Fruit fly (Drosophila melanogaster) whole organism, adult: ENCODE results near the gene CG33552.

Source experiments
- CG11617 ChIP-seq: fragments of 200-800 bp; sonication (Bioruptor generic); optimal IDR thresholded peaks from 2 replicates; lab custom pipeline; 2017; ENCODE audit warnings: mild to moderate bottlenecking, missing biosample characterization, missing genetic modification reagents, missing genetic modification characterization
- CG12768 ChIP-seq: fragments of 200-800 bp; sonication (Bioruptor generic); optimal IDR thresholded peaks from 2 replicates; lab custom pipeline; 2017; ENCODE audit warnings: missing biosample characterization, missing genetic modification characterization, mild to moderate bottlenecking, moderate library complexity, missing genetic modification reagents
- CG14711 ChIP-seq: fragments of 200-800 bp; sonication (Bioruptor generic); optimal IDR thresholded peaks from 2 replicates; lab custom pipeline; 2018; ENCODE audit warnings: missing biosample characterization, mild to moderate bottlenecking, missing genetic modification characterization, moderate library complexity
- CG1620 ChIP-seq: fragments of 200-800 bp; sonication (Bioruptor generic); optimal IDR thresholded peaks from 2 replicates; lab custom pipeline; 2016; ENCODE audit warnings: missing biosample characterization, missing genetic modification characterization
- CG33017 ChIP-seq: fragments of 200-800 bp; sonication (Bioruptor generic); optimal IDR thresholded peaks from 2 replicates; lab custom pipeline; 2018; ENCODE audit warnings: missing biosample characterization, mild to moderate bottlenecking, missing genetic modification characterization, moderate library complexity
- CG5204 ChIP-seq: fragments of 200-800 bp; sonication (Bioruptor generic); optimal IDR thresholded peaks from 2 replicates; lab custom pipeline; 2016; ENCODE audit warnings: missing biosample characterization, missing genetic modification characterization
- CG7045 ChIP-seq: fragments of 200-800 bp; sonication (Bioruptor generic); optimal IDR thresholded peaks from 2 replicates; lab custom pipeline; 2017; ENCODE audit warnings: missing biosample characterization, mild to moderate bottlenecking, missing genetic modification characterization
- CG7101 ChIP-seq: fragments of 200-800 bp; sonication (Bioruptor generic); optimal IDR thresholded peaks from 2 replicates; lab custom pipeline; 2018; ENCODE audit warnings: missing biosample characterization, mild to moderate bottlenecking, missing genetic modification characterization, moderate library complexity
- Clk ChIP-seq: fragments of 200-800 bp; sonication (Bioruptor generic); optimal IDR thresholded peaks from 2 replicates; lab custom pipeline; 2017; ENCODE audit warnings: missing biosample characterization, missing genetic modification characterization
- Crg-1 ChIP-seq: fragments of 200-800 bp; sonication (Bioruptor generic); optimal IDR thresholded peaks from 2 replicates; lab custom pipeline; 2016; ENCODE audit warnings: missing biosample characterization, missing genetic modification characterization
- Hr96 ChIP-seq: fragments of 200-800 bp; sonication (Bioruptor generic); optimal IDR thresholded peaks from 2 replicates; lab custom pipeline; 2016; ENCODE audit warnings: missing biosample characterization, missing genetic modification characterization
- Mnt ChIP-seq: fragments of 200-800 bp; sonication (Bioruptor generic); optimal IDR thresholded peaks from 2 replicates; lab custom pipeline; 2016; ENCODE audit warnings: missing biosample characterization, mild to moderate bottlenecking, missing genetic modification characterization
- bab1 ChIP-seq: fragments of 200-800 bp; sonication (Bioruptor generic); optimal IDR thresholded peaks from 3 replicates; lab custom pipeline; 2019; ENCODE audit warnings: missing biosample characterization, mild to moderate bottlenecking, missing genetic modification characterization, moderate library complexity
- cic ChIP-seq: fragments of 200-800 bp; sonication (Bioruptor generic); optimal IDR thresholded peaks from 2 replicates; lab custom pipeline; 2017; ENCODE audit warnings: missing biosample characterization, mild to moderate bottlenecking, missing genetic modification characterization, moderate library complexity
- cnc ChIP-seq, 2 experiments: fragments of >200 bp; optimal IDR thresholded peaks; 2 replicates each; lab custom pipeline; 2017
- kay ChIP-seq: fragments of 200-800 bp; sonication (Bioruptor generic); peaks from one replicate; lab custom pipeline; 2016; ENCODE audit warnings: missing biosample characterization, missing genetic modification characterization, borderline replicate concordance
- ovo ChIP-seq: fragments of 200-800 bp; sonication (Bioruptor generic); optimal IDR thresholded peaks from 2 replicates; lab custom pipeline; 2016; ENCODE audit warnings: missing biosample characterization, missing genetic modification characterization
- pad ChIP-seq: fragments of 200-800 bp; sonication (Bioruptor generic); optimal IDR thresholded peaks from 3 replicates; lab custom pipeline; 2017; ENCODE audit warnings: missing biosample characterization, missing genetic modification characterization, mild to moderate bottlenecking, moderate library complexity, missing genetic modification reagents
- tj ChIP-seq: fragments of 200-800 bp; sonication (Bioruptor generic); optimal IDR thresholded peaks from 3 replicates; lab custom pipeline; 2017; ENCODE audit warnings: missing biosample characterization, mild to moderate bottlenecking, missing genetic modification characterization, moderate library complexity
- toe ChIP-seq: fragments of 200-800 bp; sonication (Bioruptor generic); optimal IDR thresholded peaks from 2 replicates; lab custom pipeline; 2016; ENCODE audit warnings: missing biosample characterization, missing genetic modification characterization

Gene CG33552

dm6 chr2L:16711891-16712290 lies 29.6 kb downstream of the CG33552 start:
- TF ChIP-seq tj (GFP tag; lab: Kevin White, UChicago) = no peak
- no peak for TF ChIP-seq CG7045
- TF ChIP-seq cnc (optimal IDR thresholded peaks at IDR 0.05; lab: Kevin White, UChicago) = no peak
- TF ChIP-seq toe (GFP tag; lab: Kevin White, UChicago) = no peak
- no peak for TF ChIP-seq cic (GFP tag; lab: Kevin White, UChicago)
- no peak for TF ChIP-seq kay
- no peak for TF ChIP-seq Mnt (GFP tag; lab: Kevin White, UChicago)
- no peak for TF ChIP-seq Clk (GFP tag; lab: Kevin White, UChicago)
- no peak for TF ChIP-seq Crg-1 (GFP tag; lab: Kevin White, UChicago)
- no peak for TF ChIP-seq CG5204

- TF ChIP-seq CG11617 (no peak), cic (GFP tag; lab: Kevin White, UChicago) (no peak), tj (GFP tag; lab: Kevin White, UChicago) (no peak), toe (GFP tag; lab: Kevin White, UChicago) (no peak), cnc (optimal IDR thresholded peaks at IDR 0.05; lab: Kevin White, UChicago) (no peak), bab1 (GFP tag; lab: Kevin White, UChicago) (no peak), Mnt (GFP tag; lab: Kevin White, UChicago) (no peak), ovo (GFP tag; lab: Kevin White, UChicago) (no peak), CG14711 (no peak), pad (no peak)
Measured at dm6 chr2L:16713929-16714328, 31.6 kb downstream of the CG33552 start.

- TF ChIP-seq ovo (GFP tag; lab: Kevin White, UChicago) (no peak), CG14711 (no peak), CG1620 (GFP tag; lab: Kevin White, UChicago) (no peak), Crg-1 (GFP tag; lab: Kevin White, UChicago) (no peak), CG7045 (no peak), kay (peak; percentile 58), cic (GFP tag; lab: Kevin White, UChicago) (no peak), Mnt (GFP tag; lab: Kevin White, UChicago) (no peak)
Measured at dm6 chr2L:16715133-16715833, 33.0 kb downstream of the CG33552 start.

- TF ChIP-seq Mnt (GFP tag; lab: Kevin White, UChicago) = peak; percentile 43
- TF ChIP-seq kay = no peak
- peak; percentile 49 for TF ChIP-seq Crg-1 (GFP tag; lab: Kevin White, UChicago)
- TF ChIP-seq pad = peak; percentile 53
- peak; percentile 34 for TF ChIP-seq CG1620 (GFP tag; lab: Kevin White, UChicago)
- TF ChIP-seq tj (GFP tag; lab: Kevin White, UChicago) = peak; percentile 83
- peak; percentile 85 for TF ChIP-seq CG7045
- TF ChIP-seq CG7101 (tag; lab: Kevin White, UChicago) = peak; percentile 89
- TF ChIP-seq CG14711 = peak; percentile 85
- TF ChIP-seq cic (GFP tag; lab: Kevin White, UChicago) = peak; percentile 68
- TF ChIP-seq toe (GFP tag; lab: Kevin White, UChicago) = peak; percentile 72
- TF ChIP-seq CG33017 (tag; lab: Kevin White, UChicago) = peak; percentile 88
- peak; percentile 88 for TF ChIP-seq bab1 (GFP tag; lab: Kevin White, UChicago)
- TF ChIP-seq CG12768 (GFP tag; lab: Kevin White, UChicago) = peak; percentile 69
- TF ChIP-seq ovo (GFP tag; lab: Kevin White, UChicago) = no peak
- TF ChIP-seq Clk (GFP tag; lab: Kevin White, UChicago) = peak; percentile 49
- TF ChIP-seq cnc (optimal IDR thresholded peaks at IDR 0.05; lab: Kevin White, UChicago) = no peak
- TF ChIP-seq CG11617 = peak; percentile 83
- TF ChIP-seq CG5204 = peak; percentile 71
- peak; percentile 70 for TF ChIP-seq Hr96 (GFP tag; lab: Kevin White, UChicago)
Measured at dm6 chr2L:16715841-16716701, 33.8 kb downstream of the CG33552 start, which contains the start of the genes Cyt-c-d and CG31808. TSS of gene Cyt-c-d (plus strand) at chr2L:16715891. TSS of gene CG31808 (minus strand) at chr2L:16716195.

- TF ChIP-seq Hr96 (GFP tag; lab: Kevin White, UChicago) (no peak), CG12768 (GFP tag; lab: Kevin White, UChicago) (no peak), pad (peak; percentile 9), CG33017 (tag; lab: Kevin White, UChicago) (no peak), CG5204 (no peak), kay (no peak), cnc (optimal IDR thresholded peaks at IDR 0.05; lab: Kevin White, UChicago) (no peak), CG14711 (peak; percentile 32), ovo (GFP tag; lab: Kevin White, UChicago) (no peak), CG11617 (no peak), CG7101 (tag; lab: Kevin White, UChicago) (no peak), cic (GFP tag; lab: Kevin White, UChicago) (no peak)
Measured at dm6 chr2L:16716771-16717170, 34.5 kb downstream of the CG33552 start.
